Worm (Caenorhabditis elegans) whole organism, mixed stage, embryonic: ENCODE results near the gene R12B2.7.
A peak's percentile ranks its signal among the peaks of the same experiment; 100 is the strongest.

Source experiments
- blmp-1 ChIP-seq: fragments of 150-350 bp; optimal IDR thresholded peaks from 2 replicates; lab custom pipeline; 2014; ENCODE audit warnings: missing biosample characterization, missing genetic modification characterization
- ceh-83 ChIP-seq: fragments of 200-800 bp; sonication (Bioruptor generic); optimal IDR thresholded peaks from 2 replicates; lab custom pipeline; 2018; ENCODE audit warnings: mild to moderate bottlenecking, missing genetic modification characterization, missing compliant biosample characterization
- ces-1 ChIP-seq: fragments of 150-350 bp; optimal IDR thresholded peaks from 2 replicates; lab custom pipeline; 2014; ENCODE audit warnings: missing biosample characterization, missing genetic modification reagents, missing genetic modification characterization
- drap-1 ChIP-seq: fragments of 200-800 bp; sonication (Bioruptor generic); optimal IDR thresholded peaks from 3 replicates; lab custom pipeline; 2018; ENCODE audit warnings: mild to moderate bottlenecking, missing genetic modification characterization, missing compliant biosample characterization
- hlh-1 ChIP-seq: fragments of 150-350 bp; optimal IDR thresholded peaks from 2 replicates; lab custom pipeline; 2014; ENCODE audit warnings: missing biosample characterization, missing genetic modification reagents, missing genetic modification characterization
- lin-13 ChIP-seq: fragments of 150-350 bp; optimal IDR thresholded peaks from 2 replicates; lab custom pipeline; 2014; ENCODE audit warnings: missing biosample characterization, missing genetic modification characterization
- nhr-237 ChIP-seq: fragments of 150-350 bp; optimal IDR thresholded peaks from 2 replicates; lab custom pipeline; 2014; ENCODE audit warnings: missing biosample characterization, missing genetic modification characterization
- pha-4 ChIP-seq: fragments of 150-350 bp; optimal IDR thresholded peaks from 2 replicates; lab custom pipeline; 2018; ENCODE audit warnings: missing biosample characterization, missing genetic modification reagents, missing genetic modification characterization
- sptf-1 ChIP-seq: sonication (generic microtip); optimal IDR thresholded peaks from 2 replicates; lab custom pipeline; 2017; ENCODE audit warnings: mild to moderate bottlenecking, missing genetic modification characterization, moderate library complexity, missing compliant biosample characterization
- tbx-8 ChIP-seq: fragments of 200-800 bp; sonication (Bioruptor generic); optimal IDR thresholded peaks from 2 replicates; lab custom pipeline; 2018; ENCODE audit warnings: mild to moderate bottlenecking, missing genetic modification characterization, moderate library complexity, missing compliant biosample characterization
- unc-62 ChIP-seq: fragments of 150-350 bp; optimal IDR thresholded peaks from 2 replicates; lab custom pipeline; 2014; ENCODE audit warnings: missing biosample characterization, missing genetic modification reagents, missing genetic modification characterization
- zip-8 ChIP-seq: fragments of 150-350 bp; optimal IDR thresholded peaks from 2 replicates; lab custom pipeline; 2014; ENCODE audit warnings: missing biosample characterization, missing genetic modification characterization
- ztf-11 ChIP-seq: fragments of 150-350 bp; optimal IDR thresholded peaks from 2 replicates; lab custom pipeline; 2014; ENCODE audit warnings: missing biosample characterization, missing genetic modification characterization

- TF ChIP-seq zip-8 (tag; lab: Kevin White, UChicago) (no peak), drap-1 (GFP tag; lab: Kevin White, UChicago) (no peak), hlh-1 (tag; lab: Kevin White, UChicago) (peak; percentile 49), ceh-83 (GFP tag; lab: Kevin White, UChicago) (no peak), nhr-237 (tag; lab: Kevin White, UChicago) (peak; percentile 75), ztf-11 (tag; lab: Kevin White, UChicago) (no peak), unc-62 (GFP tag; lab: Kevin White, UChicago) (no peak), ces-1 (GFP tag; lab: Kevin White, UChicago) (peak; percentile 84), blmp-1 (no peak), tbx-8 (no peak), pha-4 (tag; lab: Kevin White, UChicago) (peak; percentile 87), lin-13 (peak; percentile 60), sptf-1 (tag; lab: Kevin White, UChicago) (no peak)
Observed at ce11 chrIII:5855637-5856179, 40.9 kb downstream of the R12B2.7 start, which contains the start of the genes cct-6 and alh-9.
